Fruit fly (Drosophila melanogaster): ENCODE data around the gene CG14352.

- TF ChIP-seq Myc (optimal IDR thresholded peaks at IDR 0.05): no peak
- TF ChIP-seq Dfd (GFP tag; optimal IDR thresholded peaks at IDR 0.05): no peak
- TF ChIP-seq dmrt93B (GFP tag; optimal IDR thresholded peaks at IDR 0.05): no peak
- TF ChIP-seq h (GFP tag; optimal IDR thresholded peaks at IDR 0.05): peak; percentile 34
- no peak for TF ChIP-seq Hnf4 (GFP tag; optimal IDR thresholded peaks at IDR 0.05)
- TF ChIP-seq br (GFP tag; optimal IDR thresholded peaks at IDR 0.05): no peak
These were observed 32.0 kb upstream of the CG14352 start for dm6 chr2L:1579254-1579653.

All from whole organism, wandering third instar larva.